Worm (Caenorhabditis elegans) whole organism, early embryonic: Measurements from ENCODE around the gene eyg-1.

ENCODE experiments used
- F13C5.2 ChIP-seq: sonication (generic microtip); optimal IDR thresholded peaks from 2 replicates; lab custom pipeline; 2017; ENCODE audit warnings: mild to moderate bottlenecking, missing genetic modification characterization, inconsistent platforms, missing compliant biosample characterization
- aly-1 ChIP-seq: sonication (generic microtip); optimal IDR thresholded peaks from 2 replicates; lab custom pipeline; 2016; ENCODE audit warnings: missing genetic modification characterization, missing compliant biosample characterization
- ama-1 ChIP-seq: fragments of 150-350 bp; optimal IDR thresholded peaks from 2 replicates; lab custom pipeline; 2014
- ceh-36 ChIP-seq: sonication (generic microtip); optimal IDR thresholded peaks from 2 replicates; lab custom pipeline; 2016; ENCODE audit warnings: missing genetic modification characterization, inconsistent platforms, missing compliant biosample characterization
- ets-7 ChIP-seq: sonication (generic microtip); optimal IDR thresholded peaks from 2 replicates; lab custom pipeline; 2016; ENCODE audit warnings: missing genotype, missing genetic modification characterization, missing compliant biosample characterization
- flt-1 ChIP-seq: fragments of 200-800 bp; sonication (Bioruptor generic); IDR thresholded peaks from 2 replicates; pipeline ENCODE4 v1.3.6; 2022; ENCODE audit warnings: missing genetic modification characterization, missing compliant biosample characterization
- hmbx-1 ChIP-seq: sonication (generic microtip); optimal IDR thresholded peaks from 2 replicates; lab custom pipeline; 2016; ENCODE audit warnings: mild to moderate bottlenecking, missing genetic modification characterization, missing compliant biosample characterization
- hmg-4 ChIP-seq: fragments of 200-800 bp; sonication (Bioruptor generic); optimal IDR thresholded peaks from 2 replicates; lab custom pipeline; 2018; ENCODE audit warnings: mild to moderate bottlenecking, missing genetic modification characterization, missing compliant biosample characterization
- hnd-1 ChIP-seq: sonication (generic microtip); optimal IDR thresholded peaks from 2 replicates; lab custom pipeline; 2016; ENCODE audit warnings: missing genetic modification characterization, missing compliant biosample characterization
- pes-1 ChIP-seq: fragments of 200-800 bp; sonication (Bioruptor generic); IDR thresholded peaks from 2 replicates; pipeline ENCODE4 v1.3.6; 2022; ENCODE audit warnings: missing genetic modification reagents, missing genetic modification characterization, missing compliant biosample characterization
- scrt-1 ChIP-seq: fragments of 200-800 bp; sonication (Bioruptor generic); IDR thresholded peaks from 2 replicates; pipeline ENCODE4 v1.3.6; 2022; ENCODE audit warnings: missing genetic modification characterization, missing compliant biosample characterization
- sea-1 ChIP-seq: fragments of 200-800 bp; sonication (Bioruptor generic); conservative IDR thresholded peaks from 2 replicates; pipeline ENCODE4 v1.3.6; 2022; ENCODE audit warnings: missing genetic modification characterization, missing compliant biosample characterization
- tbx-11 ChIP-seq: fragments of 200-800 bp; sonication (Bioruptor generic); IDR thresholded peaks from 2 replicates; pipeline ENCODE4 v1.3.6; 2022; ENCODE audit warnings: missing genetic modification characterization, missing compliant biosample characterization
- tra-4 ChIP-seq: sonication (generic microtip); optimal IDR thresholded peaks from 2 replicates; lab custom pipeline; 2017; ENCODE audit warnings: missing genetic modification characterization, missing compliant biosample characterization

eyg-1 gene

ce11 chrII:9778495-9778894, 49.3 kb downstream of the eyg-1 start:
- TF ChIP-seq aly-1 (tag; lab: Kevin White, UChicago) (no peak), F13C5.2 (tag; lab: Kevin White, UChicago) (no peak), ets-7 (tag; lab: Kevin White, UChicago) (no peak), hmg-4 (no peak), scrt-1 (no peak), ama-1 (no peak), pes-1 (GFP tag; lab: Robert Waterston, UW) (no peak), sea-1 (no peak), tra-4 (tag; lab: Kevin White, UChicago) (no peak), flt-1 (GFP tag; lab: Robert Waterston, UW) (no peak), ceh-36 (tag; lab: Kevin White, UChicago) (no peak), hmbx-1 (tag; lab: Kevin White, UChicago) (no peak), hnd-1 (tag; lab: Kevin White, UChicago) (no peak), tbx-11 (GFP tag; lab: Robert Waterston, UW) (no peak)
